Worm (Caenorhabditis elegans): ENCODE data around the gene nlp-61.
A peak's percentile ranks its signal among the peaks of the same experiment; 100 is the strongest.

nlp-61 gene

ce11 chrX:7651219-7651958 is 23.9 kb downstream of the nlp-61 start (continued):
- TF ChIP-seq ZK337.2 (GFP tag; IDR thresholded peaks at IDR 0.05) (no peak), nhr-111 (GFP tag; optimal IDR thresholded peaks at IDR 0.05) (no peak), ceh-28 (tag; optimal IDR thresholded peaks at IDR 0.05) (no peak), hlh-30 (tag; optimal IDR thresholded peaks at IDR 0.05; ENCODE audit: insufficient read depth) (no peak), madf-5 (GFP tag; IDR thresholded peaks at IDR 0.05) (no peak), Y75B8A.6 (GFP tag; IDR thresholded peaks at IDR 0.05) (no peak), mes-2 (tag; optimal IDR thresholded peaks at IDR 0.05; ENCODE audit: poor library complexity, severe bottlenecking) (no peak), lin-15B (tag; optimal IDR thresholded peaks at IDR 0.05) (no peak), unc-62 (GFP tag; optimal IDR thresholded peaks at IDR 0.05 in 1 of 2) (peak in 1 of 2 experiments; percentile 60), unc-62 (tag; optimal IDR thresholded peaks at IDR 0.05) (no peak), ceh-62 (tag; optimal IDR thresholded peaks at IDR 0.05) (no peak), zag-1 (tag; optimal IDR thresholded peaks at IDR 0.05) (no peak), php-3 (GFP tag; IDR thresholded peaks at IDR 0.05) (0 out of 2 replicates have a peak, but pooled peaks have one; percentile 62), mdl-1 (tag; optimal IDR thresholded peaks at IDR 0.05) (peak in 1 of 2 experiments; percentile 58), fos-1 (tag; optimal IDR thresholded peaks at IDR 0.05) (no peak), set-16 (GFP tag; IDR thresholded peaks at IDR 0.05) (peak; percentile 97), nhr-42 (GFP tag; IDR thresholded peaks at IDR 0.05) (no peak), snpc-1.2 (GFP tag; IDR thresholded peaks at IDR 0.05) (no peak), ctbp-1 (GFP tag; IDR thresholded peaks at IDR 0.05) (0 out of 2 replicates have a peak, but pooled peaks have one; percentile 14), zfp-3 (GFP tag; conservative IDR thresholded peaks at IDR 0.05) (no peak), hlh-11 (tag; optimal IDR thresholded peaks at IDR 0.05) (peak; percentile 53), skn-1 (tag; optimal IDR thresholded peaks at IDR 0.05) (no peak)

ce11 chrX:7652308-7652707 is 24.9 kb downstream of the nlp-61 start:
- TF ChIP-seq hlh-11 (tag; optimal IDR thresholded peaks at IDR 0.05) (peak; percentile 51), duxl-1 (tag; optimal IDR thresholded peaks at IDR 0.05; ENCODE audit: poor library complexity) (no peak), nhr-28 (tag; optimal IDR thresholded peaks at IDR 0.05) (peak; percentile 32), dve-1 (tag; optimal IDR thresholded peaks at IDR 0.05; ENCODE audit: insufficient read depth) (peak; percentile 60), daf-16 (GFP tag; optimal IDR thresholded peaks at IDR 0.05) (no peak), daf-16 (tag; optimal IDR thresholded peaks at IDR 0.05) (peak; percentile 82)

ce11 chrX:7653708-7654390 is 26.4 kb downstream of the nlp-61 start:
- TF ChIP-seq dpl-1 (GFP tag; optimal IDR thresholded peaks at IDR 0.05) (no peak), duxl-1 (tag; optimal IDR thresholded peaks at IDR 0.05; ENCODE audit: poor library complexity) (no peak), nhr-11 (tag; optimal IDR thresholded peaks at IDR 0.05) (no peak), mdl-1 (tag; optimal IDR thresholded peaks at IDR 0.05) (peak in 1 of 2 experiments; percentile 67), ctbp-1 (GFP tag; IDR thresholded peaks at IDR 0.05) (no peak), set-16 (GFP tag; IDR thresholded peaks at IDR 0.05) (peak; percentile 20; the same call in 1 of the 2 replicates), aha-1 (tag) (peak; percentile 9), hlh-30 (tag; optimal IDR thresholded peaks at IDR 0.05; ENCODE audit: insufficient read depth) (peak; percentile 37), hlh-11 (tag; optimal IDR thresholded peaks at IDR 0.05) (peak; percentile 12), nhr-77 (tag; optimal IDR thresholded peaks at IDR 0.05) (no peak), hif-1 (tag; optimal IDR thresholded peaks at IDR 0.05) (peak in 1 of 2 experiments; percentile 51), saeg-2 (GFP tag; IDR thresholded peaks at IDR 0.05) (no peak), attf-4 (tag; optimal IDR thresholded peaks at IDR 0.05) (no peak), rbr-2 (tag; optimal IDR thresholded peaks at IDR 0.05) (peak; percentile 27), egl-43 (GFP tag; IDR thresholded peaks at IDR 0.05) (0 out of 2 replicates have a peak, but pooled peaks have one; percentile 47)

Measured in whole organism, L4 larva.